Worm (Caenorhabditis elegans) whole organism, L4 larva: ENCODE measurements around the gene C18D11.3.

Experiments
- D1046.2 ChIP-seq: fragments of 200-800 bp; sonication (Bioruptor generic); IDR thresholded peaks from 2 replicates; pipeline ENCODE4 v1.3.6; 2022; ENCODE audit warnings: missing genetic modification characterization, missing compliant biosample characterization
- F26F4.8 ChIP-seq: fragments of 200-800 bp; sonication (Bioruptor generic); conservative IDR thresholded peaks from 2 replicates; pipeline ENCODE4 v1.3.6; 2022; ENCODE audit warnings: missing genetic modification characterization, missing compliant biosample characterization
- F44E2.7 ChIP-seq: fragments of 200-800 bp; sonication (Bioruptor generic); IDR thresholded peaks from 2 replicates; pipeline ENCODE4 v2.1.2; 2022; ENCODE audit warnings: missing genetic modification characterization, missing compliant biosample characterization
- T20F7.1 ChIP-seq: fragments of 200-800 bp; sonication (Bioruptor generic); optimal IDR thresholded peaks from 2 replicates; lab custom pipeline; 2018; ENCODE audit warnings: mild to moderate bottlenecking, missing genetic modification characterization, missing compliant biosample characterization
- T26A8.4 ChIP-seq: fragments of 200-800 bp; sonication (Bioruptor generic); IDR thresholded peaks from 2 replicates; pipeline ENCODE4 v1.3.6; 2022; ENCODE audit warnings: missing genetic modification characterization, missing compliant biosample characterization
- Y48G9A.11 ChIP-seq: fragments of 200-800 bp; sonication (Bioruptor generic); IDR thresholded peaks from 2 replicates; pipeline ENCODE4 v1.3.6; 2022; ENCODE audit warnings: missing genetic modification reagents, missing genetic modification characterization, missing compliant biosample characterization
- ZK337.2 ChIP-seq: fragments of 200-800 bp; sonication (Bioruptor generic); IDR thresholded peaks from 2 replicates; pipeline ENCODE4 v1.3.6; 2022; ENCODE audit warnings: missing genetic modification reagents, missing genetic modification characterization, missing compliant biosample characterization
- aha-1 ChIP-seq: fragments of 150-350 bp; peaks from one replicate; lab custom pipeline; 2014; ENCODE audit warnings: missing biosample characterization, missing genetic modification characterization
- aly-2 ChIP-seq: sonication (generic microtip); optimal IDR thresholded peaks from 2 replicates; lab custom pipeline; 2018; ENCODE audit warnings: missing biosample characterization, missing genetic modification characterization
- arid-1 ChIP-seq: fragments of 200-800 bp; sonication (Bioruptor generic); conservative IDR thresholded peaks from 2 replicates; pipeline ENCODE4 v1.3.6; 2022; ENCODE audit warnings: missing genetic modification reagents, missing genetic modification characterization, missing compliant biosample characterization
- attf-4 ChIP-seq: sonication (generic microtip); optimal IDR thresholded peaks from 3 replicates; lab custom pipeline; 2017; ENCODE audit warnings: missing biosample characterization, missing genetic modification characterization
- ceh-20 ChIP-seq: fragments of 200-800 bp; sonication (Bioruptor generic); IDR thresholded peaks from 2 replicates; pipeline ENCODE4 v1.3.6; 2022; ENCODE audit warnings: missing genetic modification reagents, missing genetic modification characterization, missing compliant biosample characterization
- ceh-28 ChIP-seq: fragments of 150-350 bp; optimal IDR thresholded peaks from 2 replicates; lab custom pipeline; 2014; ENCODE audit warnings: missing biosample characterization, missing genetic modification reagents, missing genetic modification characterization
- ceh-62 ChIP-seq: sonication (generic microtip); optimal IDR thresholded peaks from 2 replicates; lab custom pipeline; 2017; ENCODE audit warnings: missing biosample characterization, missing genetic modification characterization
- ceh-82 ChIP-seq: sonication (generic microtip); optimal IDR thresholded peaks from 2 replicates; lab custom pipeline; 2017; ENCODE audit warnings: missing biosample characterization, missing genetic modification characterization
- ces-1 ChIP-seq: fragments of 150-350 bp; sonication (generic microtip); optimal IDR thresholded peaks from 4 replicates; lab custom pipeline; 2014; ENCODE audit warnings: missing biosample characterization, missing genetic modification reagents, missing genetic modification characterization
- daf-8 ChIP-seq: fragments of 200-800 bp; sonication (Bioruptor generic); IDR thresholded peaks from 2 replicates; pipeline ENCODE4 v1.3.6; 2022; ENCODE audit warnings: missing genetic modification characterization, missing compliant biosample characterization
- dmd-6 ChIP-seq: fragments of 200-800 bp; sonication (Bioruptor generic); IDR thresholded peaks from 2 replicates; pipeline ENCODE4 v1.3.6; 2022; ENCODE audit warnings: missing genetic modification reagents, missing genetic modification characterization, missing compliant biosample characterization
- dmd-9 ChIP-seq: fragments of 200-800 bp; sonication (Bioruptor generic); IDR thresholded peaks from 2 replicates; pipeline ENCODE4 v1.3.6; 2022; ENCODE audit warnings: missing genetic modification reagents, missing genetic modification characterization, missing compliant biosample characterization
- egl-27 ChIP-seq: sonication (generic microtip); optimal IDR thresholded peaks from 3 replicates; lab custom pipeline; 2017; ENCODE audit warnings: missing biosample characterization, missing genetic modification reagents, missing genetic modification characterization
- egl-43 ChIP-seq: fragments of 200-800 bp; sonication (Bioruptor generic); IDR thresholded peaks from 2 replicates; pipeline ENCODE4 v1.3.6; 2022; ENCODE audit warnings: missing genetic modification reagents, missing genetic modification characterization, missing compliant biosample characterization
- fkh-10 ChIP-seq: fragments of 150-350 bp; optimal IDR thresholded peaks from 2 replicates; lab custom pipeline; 2014; ENCODE audit warnings: missing biosample characterization, missing genetic modification reagents, missing genetic modification characterization
- fos-1 ChIP-seq: fragments of 150-350 bp; optimal IDR thresholded peaks from 2 replicates; lab custom pipeline; 2014; ENCODE audit warnings: missing biosample characterization, missing genetic modification characterization
- gei-8 ChIP-seq: fragments of 200-800 bp; sonication (Bioruptor generic); optimal IDR thresholded peaks from 2 replicates; lab custom pipeline; 2018; ENCODE audit warnings: mild to moderate bottlenecking, missing genetic modification characterization, missing compliant biosample characterization
- hif-1 ChIP-seq, 2 experiments: sonication (generic microtip); optimal IDR thresholded peaks; 2 replicates each; lab custom pipeline; 2016 to 2017; ENCODE audit warnings: missing compliant biosample characterization in 2 of 2, missing genetic modification characterization in 2 of 2, missing genetic modification reagents in 2 of 2, missing genotype in 2 of 2, mild to moderate bottlenecking in 1 of 2
- hlh-30 ChIP-seq: sonication (generic microtip); optimal IDR thresholded peaks from 2 replicates; lab custom pipeline; 2017; ENCODE audit warnings: antibody characterized with exemption, mild to moderate bottlenecking, missing genetic modification characterization, missing compliant biosample characterization; ENCODE audit not compliant: insufficient read depth
- lim-7 ChIP-seq: fragments of 200-800 bp; sonication (Bioruptor generic); IDR thresholded peaks from 2 replicates; pipeline ENCODE4 v1.3.6; 2022; ENCODE audit warnings: missing genetic modification characterization, missing compliant biosample characterization
- lin-1 ChIP-seq: fragments of 200-800 bp; sonication (Bioruptor generic); IDR thresholded peaks from 2 replicates; pipeline ENCODE4 v1.3.6; 2022; ENCODE audit warnings: missing genetic modification reagents, missing genetic modification characterization, missing compliant biosample characterization
- lin-13 ChIP-seq: fragments of 150-350 bp; optimal IDR thresholded peaks from 2 replicates; lab custom pipeline; 2014; ENCODE audit warnings: missing biosample characterization, missing genetic modification reagents, missing genetic modification characterization
- lin-29 ChIP-seq: fragments of 200-800 bp; sonication (Bioruptor generic); IDR thresholded peaks from 2 replicates; pipeline ENCODE4 v1.3.6; 2022; ENCODE audit warnings: missing genetic modification reagents, missing genetic modification characterization, missing compliant biosample characterization
- lin-38 ChIP-seq: fragments of 200-800 bp; sonication (Bioruptor generic); IDR thresholded peaks from 2 replicates; pipeline ENCODE4 v1.3.6; 2022; ENCODE audit warnings: missing genetic modification reagents, missing genetic modification characterization, missing compliant biosample characterization
- lin-39 ChIP-seq: fragments of 150-350 bp; optimal IDR thresholded peaks from 2 replicates; lab custom pipeline; 2014; ENCODE audit warnings: missing biosample characterization, missing genetic modification reagents, missing genetic modification characterization
- mdl-1 ChIP-seq, 2 experiments: fragments of 150-350 bp in 1 of 2; sonication (generic microtip) in 1 of 2; optimal IDR thresholded peaks; 2 replicates each; lab custom pipeline; 2014 to 2017; ENCODE audit warnings: missing biosample characterization in 2 of 2, missing genetic modification characterization in 2 of 2
- mep-1 ChIP-seq: fragments of 150-350 bp; sonication (generic microtip); optimal IDR thresholded peaks from 3 replicates; lab custom pipeline; 2014; ENCODE audit warnings: missing biosample characterization, missing genetic modification characterization
- mxl-2 ChIP-seq: fragments of 200-800 bp; sonication (Bioruptor generic); conservative IDR thresholded peaks from 2 replicates; pipeline ENCODE4 v1.3.6; 2022; ENCODE audit warnings: missing genetic modification reagents, missing genetic modification characterization, missing compliant biosample characterization
- nhr-48 ChIP-seq: sonication (generic microtip); optimal IDR thresholded peaks from 2 replicates; lab custom pipeline; 2016; ENCODE audit warnings: mild to moderate bottlenecking, missing genetic modification characterization, missing compliant biosample characterization
- php-3 ChIP-seq: fragments of 200-800 bp; sonication (Bioruptor generic); IDR thresholded peaks from 2 replicates; pipeline ENCODE4 v1.3.6; 2022; ENCODE audit warnings: missing genetic modification reagents, missing genetic modification characterization, missing compliant biosample characterization
- pqm-1 ChIP-seq: sonication (generic microtip); optimal IDR thresholded peaks from 2 replicates; lab custom pipeline; 2017; ENCODE audit warnings: missing biosample characterization, missing genetic modification characterization
- saeg-2 ChIP-seq: fragments of 200-800 bp; sonication (Bioruptor generic); IDR thresholded peaks from 2 replicates; pipeline ENCODE4 v1.3.6; 2022; ENCODE audit warnings: missing genetic modification reagents, missing genetic modification characterization, missing compliant biosample characterization
- sdz-12 ChIP-seq: fragments of 200-800 bp; sonication (Bioruptor generic); optimal IDR thresholded peaks from 2 replicates; lab custom pipeline; 2018; ENCODE audit warnings: mild to moderate bottlenecking, missing genetic modification characterization, missing compliant biosample characterization
- snpc-1.2 ChIP-seq: fragments of 200-800 bp; sonication (Bioruptor generic); IDR thresholded peaks from 2 replicates; pipeline ENCODE4 v1.3.6; 2022; ENCODE audit warnings: missing genetic modification reagents, missing genetic modification characterization, missing compliant biosample characterization
- snpc-4 ChIP-seq: fragments of 150-350 bp; optimal IDR thresholded peaks from 2 replicates; lab custom pipeline; 2014; ENCODE audit warnings: missing biosample characterization, missing genetic modification characterization
- tag-97 ChIP-seq: fragments of 200-800 bp; sonication (Bioruptor generic); IDR thresholded peaks from 2 replicates; pipeline ENCODE4 v1.3.6; 2022; ENCODE audit warnings: missing genetic modification characterization, missing compliant biosample characterization
- unc-130 ChIP-seq: sonication (generic microtip); optimal IDR thresholded peaks from 2 replicates; lab custom pipeline; 2016; ENCODE audit warnings: missing genetic modification reagents, missing genetic modification characterization, missing compliant biosample characterization
- unc-39 ChIP-seq: sonication (generic microtip); optimal IDR thresholded peaks from 2 replicates; lab custom pipeline; 2017; ENCODE audit warnings: missing biosample characterization, missing genetic modification characterization
- unc-62 ChIP-seq, 3 experiments: fragments of 150-350 bp in 1 of 3; sonication (generic microtip); optimal IDR thresholded peaks in 2 of 3; peaks in 1 of 3; 1 replicate in 1 of 3; 2 replicates in 2 of 3; lab custom pipeline; 2014 to 2017; ENCODE audit warnings: missing biosample characterization in 3 of 3, missing genetic modification characterization in 3 of 3, missing genetic modification reagents in 3 of 3, missing genotype in 1 of 3
- vab-7 ChIP-seq: fragments of 200-800 bp; sonication (Bioruptor generic); IDR thresholded peaks from 2 replicates; pipeline ENCODE4 v1.3.6; 2022; ENCODE audit warnings: missing genetic modification reagents, missing genetic modification characterization, missing compliant biosample characterization
- zag-1 ChIP-seq: fragments of 150-350 bp; optimal IDR thresholded peaks from 2 replicates; lab custom pipeline; 2014; ENCODE audit warnings: missing biosample characterization, missing genetic modification characterization
- zfp-3 ChIP-seq: fragments of 200-800 bp; sonication (Bioruptor generic); conservative IDR thresholded peaks from 2 replicates; pipeline ENCODE4 v1.3.6; 2022; ENCODE audit warnings: missing genetic modification reagents, missing genetic modification characterization, missing compliant biosample characterization
- zip-11 ChIP-seq: fragments of 200-800 bp; sonication (Bioruptor generic); IDR thresholded peaks from 2 replicates; pipeline ENCODE4 v1.3.6; 2022; ENCODE audit warnings: missing genetic modification characterization, missing compliant biosample characterization
- ztf-7 ChIP-seq: fragments of 150-350 bp; optimal IDR thresholded peaks from 2 replicates; lab custom pipeline; 2014; ENCODE audit warnings: missing biosample characterization, missing genetic modification characterization

Gene C18D11.3

ce11 chrIII:11870009-11870408 is 46.8 kb downstream of the C18D11.3 start (continued):
- TF ChIP-seq lin-39 (tag; lab: Kevin White, UChicago) (no peak), F26F4.8 (GFP tag; lab: Robert Waterston, UW) (no peak), dmd-9 (GFP tag; lab: Robert Waterston, UW) (0 out of 2 replicates have a peak, but pooled peaks have one; percentile 38), F44E2.7 (GFP tag; lab: Robert Waterston, UW) (no peak), nhr-48 (tag; lab: Kevin White, UChicago) (peak; percentile 25), zag-1 (tag; lab: Kevin White, UChicago) (no peak), arid-1 (GFP tag; lab: Robert Waterston, UW) (peak; percentile 60; the same call in 1 of the 2 replicates), lin-13 (GFP tag; lab: Kevin White, UChicago) (peak; percentile 84), aha-1 (no peak), hlh-30 (tag; lab: Kevin White, UChicago) (peak; percentile 86), tag-97 (GFP tag; lab: Robert Waterston, UW) (no peak), D1046.2 (no peak), php-3 (GFP tag; lab: Robert Waterston, UW) (0 out of 2 replicates have a peak, but pooled peaks have one; percentile 38), Y48G9A.11 (GFP tag; lab: Robert Waterston, UW) (no peak), unc-39 (tag; lab: Kevin White, UChicago) (no peak), ztf-7 (tag; lab: Kevin White, UChicago) (no peak), lim-7 (GFP tag; lab: Robert Waterston, UW) (no peak), fkh-10 (peak; percentile 58), zfp-3 (GFP tag; lab: Robert Waterston, UW) (no peak), ceh-28 (tag; lab: Kevin White, UChicago) (no peak), T26A8.4 (GFP tag; lab: Robert Waterston, UW) (peak; percentile 56; the same call in 1 of the 2 replicates), attf-4 (tag; lab: Kevin White, UChicago) (no peak), mxl-2 (GFP tag; lab: Robert Waterston, UW) (no peak), dmd-6 (GFP tag; lab: Robert Waterston, UW) (peak; percentile 84), lin-29 (no peak), mep-1 (peak; percentile 92), fos-1 (tag; lab: Kevin White, UChicago) (no peak), ceh-82 (no peak), ceh-20 (GFP tag; lab: Robert Waterston, UW) (no peak), snpc-1.2 (GFP tag; lab: Robert Waterston, UW) (no peak), ceh-62 (no peak), daf-8 (no peak), unc-130 (GFP tag; lab: Kevin White, UChicago) (no peak), unc-62 (GFP tag; optimal IDR thresholded peaks at IDR 0.05 in 1 of 2; lab: Kevin White, UChicago) (peak in 1 of 2 experiments; percentile 48), unc-62 (tag; optimal IDR thresholded peaks at IDR 0.05; lab: Kevin White, UChicago) (no peak), snpc-4 (tag; lab: Kevin White, UChicago) (peak; percentile 61), egl-27 (tag; lab: Kevin White, UChicago) (no peak), zip-11 (GFP tag; lab: Robert Waterston, UW) (no peak), saeg-2 (GFP tag; lab: Robert Waterston, UW) (no peak), mdl-1 (tag; optimal IDR thresholded peaks at IDR 0.05; lab: Kevin White, UChicago) (peak in 1 of 2 experiments; percentile 74), hif-1 (tag; optimal IDR thresholded peaks at IDR 0.05; lab: Kevin White, UChicago) (peak in 1 of 2 experiments; percentile 90), vab-7 (GFP tag; lab: Robert Waterston, UW) (0 out of 2 replicates have a peak, but pooled peaks have one; percentile 32), gei-8 (GFP tag; lab: Kevin White, UChicago) (peak; percentile 14), aly-2 (tag; lab: Kevin White, UChicago) (no peak), pqm-1 (peak; percentile 27), ces-1 (GFP tag; lab: Kevin White, UChicago) (no peak), lin-38 (peak; percentile 74), ZK337.2 (GFP tag; lab: Robert Waterston, UW) (peak; percentile 36; the same call in 1 of the 2 replicates), sdz-12 (no peak), T20F7.1 (no peak), lin-1 (GFP tag; lab: Robert Waterston, UW) (0 out of 2 replicates have a peak, but pooled peaks have one; percentile 36), egl-43 (GFP tag; lab: Robert Waterston, UW) (0 out of 2 replicates have a peak, but pooled peaks have one; percentile 23)
